Fruit fly (Drosophila melanogaster) whole organism, embryonic: ENCODE data around the gene CG15922.

Experiments
- CG10209 ChIP-seq: fragments of 200-800 bp; sonication (Bioruptor generic); optimal IDR thresholded peaks from 3 replicates; lab custom pipeline; 2017; ENCODE audit warnings: missing biosample characterization, mild to moderate bottlenecking, missing genetic modification characterization, missing genetic modification reagents
- CG10462 ChIP-seq: fragments of 200-800 bp; sonication (Bioruptor generic); optimal IDR thresholded peaks from 2 replicates; lab custom pipeline; 2016; ENCODE audit warnings: missing biosample characterization, missing genetic modification characterization
- CG10654 ChIP-seq: fragments of 200-800 bp; sonication (Bioruptor generic); optimal IDR thresholded peaks from 2 replicates; lab custom pipeline; 2016; ENCODE audit warnings: missing biosample characterization, missing genetic modification characterization
- CG10979 ChIP-seq: fragments of 200-800 bp; sonication (Bioruptor generic); optimal IDR thresholded peaks from 2 replicates; lab custom pipeline; 2018; ENCODE audit warnings: missing biosample characterization, mild to moderate bottlenecking, missing genetic modification characterization, moderate library complexity
- CG12104 ChIP-seq: fragments of 200-800 bp; sonication (Bioruptor generic); optimal IDR thresholded peaks from 3 replicates; lab custom pipeline; 2016; ENCODE audit warnings: missing biosample characterization, missing genetic modification characterization
- CG14860 ChIP-seq: fragments of 200-800 bp; sonication (Bioruptor generic); IDR thresholded peaks from 3 replicates; pipeline ENCODE4 v1.3.6; 2022; ENCODE audit warnings: missing biosample characterization, missing genetic modification characterization; ENCODE audit not compliant: partially characterized antibody
- CG15073 ChIP-seq: fragments of 200-800 bp; sonication (Bioruptor generic); optimal IDR thresholded peaks from 2 replicates; lab custom pipeline; 2016; ENCODE audit warnings: missing biosample characterization, missing genetic modification characterization
- CG1792 ChIP-seq: fragments of 200-800 bp; sonication (Bioruptor generic); optimal IDR thresholded peaks from 2 replicates; lab custom pipeline; 2016; ENCODE audit warnings: missing biosample characterization, missing genetic modification characterization
- CG2199 ChIP-seq: fragments of 200-800 bp; sonication (Bioruptor generic); IDR thresholded peaks from 3 replicates; pipeline ENCODE4 v1.3.6; 2022; ENCODE audit warnings: missing biosample characterization, missing genetic modification characterization
- CG31365 ChIP-seq: fragments of 200-800 bp; sonication (Bioruptor generic); optimal IDR thresholded peaks from 2 replicates; lab custom pipeline; 2018; ENCODE audit warnings: missing biosample characterization, mild to moderate bottlenecking, missing genetic modification characterization
- CG7786 ChIP-seq: fragments of 200-800 bp; sonication (Bioruptor generic); optimal IDR thresholded peaks from 2 replicates; lab custom pipeline; 2016; ENCODE audit warnings: missing biosample characterization, missing genetic modification characterization
- CG7839 ChIP-seq: fragments of 200-800 bp; sonication (Bioruptor generic); optimal IDR thresholded peaks from 3 replicates; lab custom pipeline; 2018; ENCODE audit warnings: missing biosample characterization, mild to moderate bottlenecking, missing genetic modification characterization, moderate library complexity
- CG7928 ChIP-seq: fragments of 200-800 bp; sonication (Bioruptor generic); optimal IDR thresholded peaks from 2 replicates; lab custom pipeline; 2017; ENCODE audit warnings: missing biosample characterization, mild to moderate bottlenecking, missing genetic modification characterization
- CG8478 ChIP-seq: fragments of >200 bp; optimal IDR thresholded peaks from 2 replicates; lab custom pipeline; 2018
- CG9727 ChIP-seq: fragments of 200-800 bp; sonication (Bioruptor generic); optimal IDR thresholded peaks from 3 replicates; lab custom pipeline; 2017; ENCODE audit warnings: missing biosample characterization, mild to moderate bottlenecking, missing genetic modification characterization
- D19B ChIP-seq: fragments of 200-800 bp; sonication (Bioruptor generic); optimal IDR thresholded peaks from 2 replicates; lab custom pipeline; 2017; ENCODE audit warnings: missing biosample characterization, mild to moderate bottlenecking, missing genetic modification characterization
- Doc2 ChIP-seq: fragments of 200-800 bp; sonication (Bioruptor generic); IDR thresholded peaks from 2 replicates; pipeline ENCODE4 v1.3.6; 2022; ENCODE audit warnings: missing biosample characterization, missing genetic modification characterization
- Fer3 ChIP-seq: fragments of 200-800 bp; sonication (Bioruptor generic); optimal IDR thresholded peaks from 2 replicates; lab custom pipeline; 2018; ENCODE audit warnings: missing biosample characterization, mild to moderate bottlenecking, missing genetic modification characterization, moderate library complexity
- Lhr ChIP-seq: fragments of 200-800 bp; sonication (Bioruptor generic); optimal IDR thresholded peaks from 3 replicates; lab custom pipeline; 2017; ENCODE audit warnings: mild to moderate bottlenecking, missing biosample characterization, missing genetic modification reagents, missing genetic modification characterization
- Lim3 ChIP-seq: fragments of 200-800 bp; sonication (Bioruptor generic); IDR thresholded peaks from 2 replicates; pipeline ENCODE4 v1.3.6; 2022; ENCODE audit warnings: missing biosample characterization, missing genetic modification characterization
- Nf-YA ChIP-seq: fragments of 200-800 bp; sonication (Bioruptor generic); IDR thresholded peaks from 2 replicates; pipeline ENCODE4 v1.3.6; 2022; ENCODE audit warnings: missing biosample characterization, missing genetic modification characterization
- Oli ChIP-seq: fragments of 200-800 bp; sonication (Bioruptor generic); optimal IDR thresholded peaks from 2 replicates; lab custom pipeline; 2018; ENCODE audit warnings: missing biosample characterization, mild to moderate bottlenecking, missing genetic modification characterization, moderate library complexity
- Opbp ChIP-seq: fragments of 200-800 bp; sonication (Bioruptor generic); IDR thresholded peaks from 3 replicates; pipeline ENCODE4 v1.3.6; 2022; ENCODE audit warnings: missing biosample characterization, missing genetic modification characterization; ENCODE audit not compliant: partially characterized antibody
- Ptx1 ChIP-seq: fragments of 200-800 bp; sonication (Bioruptor generic); IDR thresholded peaks from 2 replicates; pipeline ENCODE4 v1.3.6; 2022; ENCODE audit warnings: missing biosample characterization, missing genetic modification characterization
- Rx ChIP-seq: fragments of 200-800 bp; sonication (Bioruptor generic); IDR thresholded peaks from 2 replicates; pipeline ENCODE4 v1.3.6; 2022; ENCODE audit warnings: missing biosample characterization, missing genetic modification characterization
- Sin3A ChIP-seq: fragments of >200 bp; optimal IDR thresholded peaks from 2 replicates; lab custom pipeline; 2018
- Sox102F ChIP-seq: fragments of 200-800 bp; sonication (Bioruptor generic); optimal IDR thresholded peaks from 2 replicates; lab custom pipeline; 2018; ENCODE audit warnings: missing biosample characterization, mild to moderate bottlenecking, missing genetic modification characterization, moderate library complexity
- Trl ChIP-seq, 3 experiments: fragments of >200 bp in 2 of 3; fragments of 200-800 bp in 1 of 3; sonication (Bioruptor generic) in 1 of 3; optimal IDR thresholded peaks; 2 replicates in 1 of 3; 3 replicates in 2 of 3; lab custom pipeline; 2016 to 2017; ENCODE audit warnings: missing biosample characterization in 1 of 3, missing genetic modification characterization in 1 of 3
- bcd ChIP-seq: fragments of 200-800 bp; sonication (Bioruptor generic); optimal IDR thresholded peaks from 2 replicates; lab custom pipeline; 2017; ENCODE audit warnings: missing biosample characterization, mild to moderate bottlenecking, missing genetic modification characterization
- bigmax ChIP-seq: fragments of 200-800 bp; sonication (Bioruptor generic); optimal IDR thresholded peaks from 2 replicates; lab custom pipeline; 2018; ENCODE audit warnings: missing biosample characterization, mild to moderate bottlenecking, missing genetic modification characterization
- cwo ChIP-seq: fragments of 200-800 bp; sonication (Bioruptor generic); optimal IDR thresholded peaks from 3 replicates; lab custom pipeline; 2017; ENCODE audit warnings: missing biosample characterization, missing genetic modification characterization, mild to moderate bottlenecking, moderate library complexity, missing genetic modification reagents
- ftz-f1 ChIP-seq: fragments of 200-800 bp; sonication (Bioruptor generic); optimal IDR thresholded peaks from 2 replicates; lab custom pipeline; 2016; ENCODE audit warnings: missing biosample characterization, missing genetic modification characterization
- gce ChIP-seq: fragments of 200-800 bp; sonication (Bioruptor generic); IDR thresholded peaks from 3 replicates; pipeline ENCODE4 v1.3.6; 2022; ENCODE audit warnings: missing biosample characterization, missing genetic modification characterization
- gem ChIP-seq: fragments of 200-800 bp; sonication (Bioruptor generic); optimal IDR thresholded peaks from 2 replicates; lab custom pipeline; 2019; ENCODE audit warnings: missing biosample characterization, mild to moderate bottlenecking, missing genetic modification characterization, moderate library complexity
- gsb ChIP-seq: fragments of 200-800 bp; sonication (Bioruptor generic); IDR thresholded peaks from 2 replicates; pipeline ENCODE4 v1.3.6; 2022; ENCODE audit warnings: missing biosample characterization, missing genetic modification characterization
- gsb-n ChIP-seq: fragments of 200-800 bp; sonication (Bioruptor generic); optimal IDR thresholded peaks from 3 replicates; lab custom pipeline; 2018; ENCODE audit warnings: missing biosample characterization, mild to moderate bottlenecking, missing genetic modification characterization
- hth ChIP-seq: fragments of >200 bp; optimal IDR thresholded peaks from 2 replicates; lab custom pipeline; 2017; ENCODE audit warnings: inconsistent platforms
- lab ChIP-seq: fragments of 200-800 bp; sonication (Bioruptor generic); optimal IDR thresholded peaks from 3 replicates; lab custom pipeline; 2017; ENCODE audit warnings: missing biosample characterization, missing genetic modification characterization, mild to moderate bottlenecking, moderate library complexity, missing genetic modification reagents
- mirr ChIP-seq: fragments of 200-800 bp; sonication (Bioruptor generic); optimal IDR thresholded peaks from 3 replicates; lab custom pipeline; 2018; ENCODE audit warnings: missing biosample characterization, mild to moderate bottlenecking, missing genetic modification characterization
- otp ChIP-seq: fragments of 200-800 bp; sonication (Bioruptor generic); IDR thresholded peaks from 3 replicates; pipeline ENCODE4, ENCODE4 v1.3.6; 2022; ENCODE audit warnings: missing biosample characterization, missing genetic modification characterization
- pros ChIP-seq: fragments of 200-800 bp; sonication (Bioruptor generic); optimal IDR thresholded peaks from 3 replicates; lab custom pipeline; 2019; ENCODE audit warnings: missing biosample characterization, mild to moderate bottlenecking, missing genetic modification characterization, moderate library complexity
- ro ChIP-seq: fragments of 200-800 bp; sonication (Bioruptor generic); IDR thresholded peaks from 2 replicates; pipeline ENCODE4 v1.3.6; 2022; ENCODE audit warnings: missing biosample characterization, missing genetic modification characterization
- sc ChIP-seq, 3 experiments: fragments of >200 bp in 2 of 3; fragments of 200-800 bp in 1 of 3; sonication (Bioruptor generic) in 1 of 3; optimal IDR thresholded peaks; 2 replicates in 2 of 3; 3 replicates in 1 of 3; lab custom pipeline; 2017; ENCODE audit warnings: mild to moderate bottlenecking in 1 of 3, missing biosample characterization in 1 of 3, missing genetic modification characterization in 1 of 3, missing genetic modification reagents in 1 of 3
- sens-2 ChIP-seq: fragments of 200-800 bp; sonication (Bioruptor generic); IDR thresholded peaks from 2 replicates; pipeline ENCODE4 v1.3.6; 2022; ENCODE audit warnings: missing biosample characterization, missing genetic modification characterization
- sisA ChIP-seq: fragments of 200-800 bp; sonication (Bioruptor generic); IDR thresholded peaks from 2 replicates; pipeline ENCODE4 v1.3.6; 2022; ENCODE audit warnings: missing biosample characterization, missing genetic modification characterization
- so ChIP-seq: fragments of 200-800 bp; sonication (Bioruptor generic); IDR thresholded peaks from 3 replicates; pipeline ENCODE4 v1.3.6; 2022; ENCODE audit warnings: missing biosample characterization, missing genetic modification characterization
- twi ChIP-seq: fragments of 200-800 bp; optimal IDR thresholded peaks from 2 replicates; lab custom pipeline; 2019; ENCODE audit warnings: missing biosample characterization, mild to moderate bottlenecking, missing genetic modification characterization, moderate library complexity
- vnd ChIP-seq: fragments of 200-800 bp; sonication (Bioruptor generic); IDR thresholded peaks from 3 replicates; pipeline ENCODE4 v1.3.6; 2022; ENCODE audit warnings: missing biosample characterization, missing genetic modification characterization; ENCODE audit not compliant: partially characterized antibody
- vvl ChIP-seq: fragments of 200-800 bp; sonication (Bioruptor generic); IDR thresholded peaks from 2 replicates; pipeline ENCODE4 v1.3.6; 2022; ENCODE audit warnings: missing biosample characterization, missing genetic modification characterization

The CG15922 gene

DNA sequence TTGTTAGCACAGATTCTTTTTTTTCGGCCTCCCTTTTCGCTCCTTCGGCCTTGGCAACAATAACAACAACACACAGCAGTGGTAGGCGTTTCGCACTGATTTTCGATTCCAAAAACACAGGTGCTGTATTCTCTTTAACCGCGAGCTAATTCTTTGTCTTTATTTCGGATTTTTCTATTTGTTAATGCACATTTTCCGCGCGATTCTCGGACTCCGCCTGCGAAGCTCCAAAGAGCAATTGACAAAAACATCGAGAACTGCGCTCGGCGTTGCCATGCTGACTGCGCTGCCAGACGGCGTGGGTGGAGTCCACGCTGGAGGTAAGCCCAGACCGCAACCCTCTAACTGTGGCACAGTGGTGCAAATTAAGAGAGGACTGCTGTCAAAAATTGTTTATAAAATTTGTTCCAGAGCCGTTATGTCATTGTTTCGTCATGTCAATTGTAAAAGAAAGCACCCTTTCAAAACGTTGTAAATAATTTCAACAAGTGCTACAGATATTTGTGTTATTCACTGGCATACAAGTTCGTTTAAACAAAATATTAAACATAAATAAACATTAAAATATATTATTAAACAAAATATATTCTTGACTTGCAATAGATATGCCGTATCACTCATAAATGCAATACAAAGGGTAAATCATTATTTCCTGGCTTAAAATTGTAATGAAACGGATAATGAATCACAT, 2.5 kb downstream of the CG15922 start, which contains the start of the genes DPCoAC and CG5180 (continued):
- TF ChIP-seq lab (GFP tag; lab: Kevin White, UChicago), result peak; percentile 68
- no peak for TF ChIP-seq sens-2 (GFP tag; lab: Robert Waterston, UW)
- 0 out of 3 replicates have a peak, but pooled peaks have one; percentile 47 for TF ChIP-seq gce
- no peak for TF ChIP-seq hth (lab: Kevin White, UChicago)
- no peak for TF ChIP-seq CG12104 (GFP tag; lab: Kevin White, UChicago)
- peak; percentile 48 for TF ChIP-seq Sox102F
- TF ChIP-seq ftz-f1 (GFP tag; lab: Kevin White, UChicago), result peak; percentile 90
- peak; percentile 84 for TF ChIP-seq Lhr
- peak; percentile 16 for TF ChIP-seq bigmax (GFP tag; lab: Kevin White, UChicago)
- peak; percentile 59 for TF ChIP-seq CG7786 (GFP tag; lab: Kevin White, UChicago)
- peak; percentile 43 for TF ChIP-seq ro
- TF ChIP-seq CG2199, result peak; percentile 86
- TF ChIP-seq mirr (GFP tag; lab: Kevin White, UChicago), result peak; percentile 50
- 0 out of 3 replicates have a peak, but pooled peaks have one; percentile 48 for TF ChIP-seq otp
- TF ChIP-seq Fer3 (tag; lab: Kevin White, UChicago), result peak; percentile 54
- peak; percentile 46 for TF ChIP-seq Oli (tag; lab: Kevin White, UChicago)
- TF ChIP-seq CG10209 (GFP tag; lab: Kevin White, UChicago), result peak; percentile 28
- peak; percentile 21 for TF ChIP-seq CG7928
- no peak for TF ChIP-seq CG31365 (tag; lab: Kevin White, UChicago)
- no peak for TF ChIP-seq Trl (optimal IDR thresholded peaks at IDR 0.05; lab: Kevin White, UChicago)
- peak; percentile 38 for TF ChIP-seq Trl (GFP tag; optimal IDR thresholded peaks at IDR 0.05; lab: Kevin White, UChicago)
- TF ChIP-seq gsb (GFP tag; lab: Robert Waterston, UW), result 0 out of 2 replicates have a peak, but pooled peaks have one; percentile 40
- TF ChIP-seq D19B, result no peak
- TF ChIP-seq vvl, result peak; percentile 80; the same call in 1 of the 2 replicates
- TF ChIP-seq bcd (GFP tag; lab: Kevin White, UChicago), result peak; percentile 56
- peak; percentile 82 for TF ChIP-seq Opbp (GFP tag; lab: Robert Waterston, UW)
- TF ChIP-seq sc (optimal IDR thresholded peaks at IDR 0.05; lab: Kevin White, UChicago), result no peak
- TF ChIP-seq sc (GFP tag; optimal IDR thresholded peaks at IDR 0.05; lab: Kevin White, UChicago), result no peak
- no peak for TF ChIP-seq Nf-YA
- TF ChIP-seq CG14860 (GFP tag; lab: Robert Waterston, UW), result peak; percentile 39; the same call in 1 of the 3 replicates
- TF ChIP-seq pros (GFP tag; lab: Kevin White, UChicago), result no peak
- peak; percentile 53; the same call in 1 of the 3 replicates for TF ChIP-seq so (GFP tag; lab: Robert Waterston, UW)
- peak; percentile 73 for TF ChIP-seq CG9727
- TF ChIP-seq sisA (GFP tag; lab: Robert Waterston, UW), result peak; percentile 77
- TF ChIP-seq Doc2 (GFP tag; lab: Robert Waterston, UW), result no peak
- peak; percentile 44 for TF ChIP-seq Sin3A (lab: Kevin White, UChicago)
- TF ChIP-seq CG15073, result peak; percentile 7
- TF ChIP-seq CG10979 (tag; lab: Kevin White, UChicago), result peak; percentile 38
- TF ChIP-seq CG8478 (lab: Kevin White, UChicago), result no peak
- TF ChIP-seq CG10654 (GFP tag; lab: Kevin White, UChicago), result peak; percentile 63
- peak; percentile 33 for TF ChIP-seq CG1792 (GFP tag; lab: Kevin White, UChicago)
- no peak for TF ChIP-seq Lim3 (GFP tag; lab: Robert Waterston, UW)
- TF ChIP-seq gem, result peak; percentile 56
- peak; percentile 30; the same call in 1 of the 2 replicates for TF ChIP-seq Rx
- TF ChIP-seq gsb-n (tag; lab: Kevin White, UChicago), result peak; percentile 15
- TF ChIP-seq Ptx1 (GFP tag; lab: Robert Waterston, UW), result peak; percentile 73
- TF ChIP-seq CG10462 (GFP tag; lab: Kevin White, UChicago), result no peak
- no peak for TF ChIP-seq twi (tag; lab: Kevin White, UChicago)
- peak; percentile 44; the same call in 2 of the 3 replicates for TF ChIP-seq vnd (GFP tag; lab: Robert Waterston, UW)
- TF ChIP-seq CG7839, result peak; percentile 62
- TF ChIP-seq cwo (GFP tag; lab: Kevin White, UChicago), result peak; percentile 13
